Worm (Caenorhabditis elegans) whole organism, L1 larva: Measurements from ENCODE around the gene ech-2.

Experiments
- aha-1 ChIP-seq: fragments of 150-350 bp; optimal IDR thresholded peaks from 2 replicates; lab custom pipeline; 2014; ENCODE audit warnings: missing biosample characterization, missing genetic modification characterization
- alr-1 ChIP-seq: fragments of 200-800 bp; sonication (Bioruptor generic); optimal IDR thresholded peaks from 2 replicates; lab custom pipeline; 2018; ENCODE audit warnings: borderline replicate concordance, mild to moderate bottlenecking, missing genetic modification characterization, missing compliant biosample characterization
- nhr-28 ChIP-seq: fragments of 150-350 bp; optimal IDR thresholded peaks from 2 replicates; lab custom pipeline; 2014; ENCODE audit warnings: missing biosample characterization, missing genetic modification characterization
- unc-86 ChIP-seq: sonication (generic microtip); optimal IDR thresholded peaks from 2 replicates; lab custom pipeline; 2016; ENCODE audit warnings: missing genetic modification characterization, missing compliant biosample characterization

ce11 chrIV:11854777-11855176 lies 1.4 kb downstream of the ech-2 start, which contains the start of gene tag-30:
- no peak for TF ChIP-seq unc-86 (tag; lab: Kevin White, UChicago)
- TF ChIP-seq alr-1, result no peak
- TF ChIP-seq nhr-28 (tag; lab: Kevin White, UChicago), result no peak
- no peak for TF ChIP-seq aha-1 (tag; lab: Kevin White, UChicago)
